Worm (Caenorhabditis elegans) whole organism, early embryonic: ENCODE data around the gene ZK896.5.
"Not testable (repeated sequence)": the region's sequence is repeated elsewhere in the genome, so short reads cannot be mapped to it uniquely, and the experiment has no call there.

ENCODE experiments used
- B0310.2 ChIP-seq: sonication (generic microtip); optimal IDR thresholded peaks from 2 replicates; lab custom pipeline; 2016; ENCODE audit warnings: mild to moderate bottlenecking, missing genetic modification characterization, missing compliant biosample characterization
- F13C5.2 ChIP-seq: sonication (generic microtip); optimal IDR thresholded peaks from 2 replicates; lab custom pipeline; 2017; ENCODE audit warnings: mild to moderate bottlenecking, missing genetic modification characterization, inconsistent platforms, missing compliant biosample characterization
- aly-1 ChIP-seq: sonication (generic microtip); optimal IDR thresholded peaks from 2 replicates; lab custom pipeline; 2016; ENCODE audit warnings: missing genetic modification characterization, missing compliant biosample characterization
- ama-1 ChIP-seq: fragments of 150-350 bp; optimal IDR thresholded peaks from 2 replicates; lab custom pipeline; 2014
- ceh-13 ChIP-seq: fragments of 200-800 bp; sonication (Bioruptor generic); optimal IDR thresholded peaks from 2 replicates; lab custom pipeline; 2018; ENCODE audit warnings: mild to moderate bottlenecking, missing genetic modification characterization, missing compliant biosample characterization
- ceh-36 ChIP-seq: sonication (generic microtip); optimal IDR thresholded peaks from 2 replicates; lab custom pipeline; 2016; ENCODE audit warnings: missing genetic modification characterization, inconsistent platforms, missing compliant biosample characterization
- ets-7 ChIP-seq: sonication (generic microtip); optimal IDR thresholded peaks from 2 replicates; lab custom pipeline; 2016; ENCODE audit warnings: missing genotype, missing genetic modification characterization, missing compliant biosample characterization
- flt-1 ChIP-seq: fragments of 200-800 bp; sonication (Bioruptor generic); IDR thresholded peaks from 2 replicates; pipeline ENCODE4 v1.3.6; 2022; ENCODE audit warnings: missing genetic modification characterization, missing compliant biosample characterization
- hmbx-1 ChIP-seq: sonication (generic microtip); optimal IDR thresholded peaks from 2 replicates; lab custom pipeline; 2016; ENCODE audit warnings: mild to moderate bottlenecking, missing genetic modification characterization, missing compliant biosample characterization
- hmg-4 ChIP-seq: fragments of 200-800 bp; sonication (Bioruptor generic); optimal IDR thresholded peaks from 2 replicates; lab custom pipeline; 2018; ENCODE audit warnings: mild to moderate bottlenecking, missing genetic modification characterization, missing compliant biosample characterization
- hnd-1 ChIP-seq: sonication (generic microtip); optimal IDR thresholded peaks from 2 replicates; lab custom pipeline; 2016; ENCODE audit warnings: missing genetic modification characterization, missing compliant biosample characterization
- pes-1 ChIP-seq: fragments of 200-800 bp; sonication (Bioruptor generic); IDR thresholded peaks from 2 replicates; pipeline ENCODE4 v1.3.6; 2022; ENCODE audit warnings: missing genetic modification reagents, missing genetic modification characterization, missing compliant biosample characterization
- scrt-1 ChIP-seq: fragments of 200-800 bp; sonication (Bioruptor generic); IDR thresholded peaks from 2 replicates; pipeline ENCODE4 v1.3.6; 2022; ENCODE audit warnings: missing genetic modification characterization, missing compliant biosample characterization
- sea-1 ChIP-seq: fragments of 200-800 bp; sonication (Bioruptor generic); conservative IDR thresholded peaks from 2 replicates; pipeline ENCODE4 v1.3.6; 2022; ENCODE audit warnings: missing genetic modification characterization, missing compliant biosample characterization
- tbx-11 ChIP-seq: fragments of 200-800 bp; sonication (Bioruptor generic); IDR thresholded peaks from 2 replicates; pipeline ENCODE4 v1.3.6; 2022; ENCODE audit warnings: missing genetic modification characterization, missing compliant biosample characterization
- tbx-37 ChIP-seq: fragments of 200-800 bp; sonication (Bioruptor generic); conservative IDR thresholded peaks from 2 replicates; pipeline ENCODE4 v1.3.6; 2022; ENCODE audit warnings: missing genetic modification reagents, missing genetic modification characterization, missing compliant biosample characterization
- tra-4 ChIP-seq: sonication (generic microtip); optimal IDR thresholded peaks from 2 replicates; lab custom pipeline; 2017; ENCODE audit warnings: missing genetic modification characterization, missing compliant biosample characterization

ZK896.5 gene

DNA sequence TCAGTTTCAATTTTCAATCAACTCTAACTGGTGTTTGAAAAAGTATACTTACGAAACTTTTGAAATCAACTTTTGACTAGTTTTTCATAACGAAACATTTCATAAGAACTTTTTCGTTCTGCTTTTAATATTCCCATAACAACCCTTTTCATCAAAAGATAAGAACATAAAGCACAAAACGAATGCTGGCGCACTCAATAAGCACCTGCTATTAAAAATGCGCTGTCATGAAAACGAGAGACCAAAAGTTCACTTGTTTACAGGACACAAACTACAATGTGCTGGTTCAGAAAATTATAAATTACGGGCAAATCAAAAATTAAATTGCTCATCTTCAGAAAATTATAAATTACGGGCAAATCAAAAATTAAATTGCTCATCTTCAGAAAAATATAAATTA, 11.6 kb upstream of the ZK896.5 start:
- no peak for TF ChIP-seq ama-1 (lab: Kevin White, UChicago)
- no peak for TF ChIP-seq tbx-11 (GFP tag; lab: Robert Waterston, UW)
- no peak for TF ChIP-seq hmbx-1 (tag; lab: Kevin White, UChicago)

DNA sequence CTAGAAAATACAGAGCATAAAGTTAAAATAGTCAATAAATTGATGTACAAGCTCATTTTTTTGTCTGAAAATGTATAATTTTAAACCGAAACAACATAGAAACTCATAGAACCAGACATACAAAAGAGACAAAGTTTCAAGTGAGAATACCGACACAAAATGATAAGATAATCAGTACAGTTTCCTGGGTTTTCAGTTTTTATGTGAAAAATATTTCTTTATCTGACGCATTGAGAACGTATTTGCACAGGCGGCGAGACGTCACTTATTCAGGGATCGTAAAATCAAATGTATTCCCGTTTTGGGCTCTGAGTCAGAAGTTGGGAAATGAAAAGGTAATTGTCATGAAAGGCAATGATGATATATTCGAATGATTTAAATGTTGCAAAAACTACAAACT, 11.0 kb upstream of the ZK896.5 start, which contains the start of gene K08D8.6:
K08D8.6 (minus strand) TSS at position 64 of the 400 bp plus-strand sequence.
- TF ChIP-seq sea-1 (no peak), tra-4 (tag; lab: Kevin White, UChicago) (no peak), ama-1 (lab: Kevin White, UChicago) (no peak), flt-1 (GFP tag; lab: Robert Waterston, UW) (no peak), tbx-37 (GFP tag; lab: Robert Waterston, UW) (no peak), hmg-4 (GFP tag; lab: Kevin White, UChicago) (no peak), F13C5.2 (tag; lab: Kevin White, UChicago) (no peak), hmbx-1 (tag; lab: Kevin White, UChicago) (no peak), aly-1 (tag; lab: Kevin White, UChicago) (no peak), ceh-36 (tag; lab: Kevin White, UChicago) (no peak), pes-1 (GFP tag; lab: Robert Waterston, UW) (no peak), ceh-13 (GFP tag; lab: Kevin White, UChicago) (no peak), ets-7 (no peak)

DNA sequence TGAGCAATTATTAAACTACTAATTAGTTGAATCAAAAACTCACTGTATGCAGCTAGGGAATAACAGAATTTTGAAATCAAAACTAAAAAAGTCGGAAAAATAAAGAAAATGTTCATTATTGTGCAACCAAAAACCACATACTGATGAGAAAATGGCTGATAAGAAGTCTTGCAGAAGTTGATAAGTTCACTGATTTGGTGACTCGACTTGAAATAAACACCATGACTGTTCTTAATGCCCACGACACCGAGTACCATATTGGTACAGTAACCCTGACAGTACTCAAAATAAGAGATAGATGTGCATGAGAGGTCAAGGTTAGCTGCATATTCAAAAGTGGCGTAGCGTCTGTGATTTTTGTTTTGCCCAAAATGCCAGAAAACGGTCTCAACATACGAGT, 6.6 kb upstream of the ZK896.5 start:
- TF ChIP-seq hmbx-1 (tag; lab: Kevin White, UChicago): no peak
- no peak for TF ChIP-seq B0310.2
- TF ChIP-seq tra-4 (tag; lab: Kevin White, UChicago): no peak
- no peak for TF ChIP-seq sea-1
- TF ChIP-seq ama-1 (lab: Kevin White, UChicago): no peak
- TF ChIP-seq scrt-1: no peak
- TF ChIP-seq pes-1 (GFP tag; lab: Robert Waterston, UW): no peak
- TF ChIP-seq aly-1 (tag; lab: Kevin White, UChicago): no peak
- no peak for TF ChIP-seq ets-7
- TF ChIP-seq hmg-4 (GFP tag; lab: Kevin White, UChicago): no peak
- TF ChIP-seq F13C5.2 (tag; lab: Kevin White, UChicago): no peak
- no peak for TF ChIP-seq flt-1 (GFP tag; lab: Robert Waterston, UW)
- TF ChIP-seq tbx-37 (GFP tag; lab: Robert Waterston, UW): no peak

DNA sequence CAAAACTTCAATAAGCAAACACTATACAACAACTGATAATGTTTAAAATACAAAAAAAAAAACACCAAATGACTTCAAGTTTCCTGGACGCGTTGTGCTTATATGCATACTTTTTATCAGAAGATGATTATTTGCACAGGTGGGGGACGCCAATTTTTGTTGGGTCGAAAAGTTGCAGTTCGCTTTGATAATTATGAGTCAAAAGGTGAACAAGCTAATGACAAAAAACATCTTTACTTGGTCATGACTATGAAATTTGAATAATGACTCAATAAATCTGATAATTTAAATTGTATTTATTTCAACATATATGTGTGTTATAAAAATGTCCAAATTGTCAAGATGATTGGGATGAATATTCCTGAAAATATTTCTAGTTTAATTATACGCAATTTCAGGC, 3.7 kb upstream of the ZK896.5 start, which contains the start of gene ZK896.4:
ZK896.4 (minus strand) TSS at position 101 of the 400 bp plus-strand sequence.
- TF ChIP-seq aly-1 (tag; lab: Kevin White, UChicago): no peak
- no peak for TF ChIP-seq ets-7
- TF ChIP-seq tbx-11 (GFP tag; lab: Robert Waterston, UW): no peak
- no peak for TF ChIP-seq hmbx-1 (tag; lab: Kevin White, UChicago)
- TF ChIP-seq tra-4 (tag; lab: Kevin White, UChicago): no peak
- TF ChIP-seq F13C5.2 (tag; lab: Kevin White, UChicago): no peak
- TF ChIP-seq pes-1 (GFP tag; lab: Robert Waterston, UW): no peak
- no peak for TF ChIP-seq flt-1 (GFP tag; lab: Robert Waterston, UW)
- no peak for TF ChIP-seq hmg-4 (GFP tag; lab: Kevin White, UChicago)
- TF ChIP-seq sea-1: no peak
- TF ChIP-seq ceh-13 (GFP tag; lab: Kevin White, UChicago): no peak
- TF ChIP-seq scrt-1: no peak
- no peak for TF ChIP-seq B0310.2

DNA sequence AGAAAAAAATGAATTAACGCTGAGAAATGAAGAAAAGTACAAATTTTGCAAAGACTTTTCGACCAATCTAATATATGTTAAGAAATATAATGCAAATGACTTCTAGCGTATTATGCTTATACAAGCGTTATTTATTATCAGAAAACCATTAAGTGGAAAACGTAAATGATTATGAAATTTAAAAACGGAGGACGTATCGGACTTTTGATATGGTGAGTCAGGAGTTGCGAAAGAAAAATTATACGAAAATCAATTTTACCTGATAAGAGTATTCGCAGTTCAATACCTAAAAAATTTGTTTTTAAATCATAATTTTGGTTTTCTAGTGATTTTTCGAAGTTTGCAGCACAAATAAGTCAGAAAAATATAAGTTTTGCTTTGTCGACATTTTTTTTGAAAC, 2.9 kb downstream of the ZK896.5 start:
- TF ChIP-seq ama-1 (lab: Kevin White, UChicago): no peak
- no peak for TF ChIP-seq ceh-13 (GFP tag; lab: Kevin White, UChicago)
- no peak for TF ChIP-seq tbx-11 (GFP tag; lab: Robert Waterston, UW)

DNA sequence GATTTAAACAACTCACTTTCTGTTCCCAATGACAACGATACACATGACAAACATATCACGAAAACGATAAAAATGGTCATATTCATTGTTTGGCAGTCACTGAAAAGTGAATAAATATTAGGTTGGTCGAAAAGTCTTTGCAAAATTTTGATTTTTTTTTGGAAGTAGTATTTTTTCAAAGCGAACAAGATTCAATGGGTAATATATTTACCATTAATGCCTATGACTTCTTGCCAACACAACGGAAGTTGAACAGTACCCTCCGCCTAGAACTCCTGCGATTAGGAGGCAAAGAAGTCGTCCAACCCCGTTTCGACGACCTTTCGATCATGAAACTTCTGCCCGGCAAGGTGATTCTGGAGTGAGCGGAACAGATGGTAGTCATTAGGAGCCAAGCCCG, 4.2 kb downstream of the ZK896.5 start, which contains the start of gene ZK896.1:
ZK896.1 (minus strand) TSS at position 101 of the 400 bp plus-strand sequence.
- not testable (repeated sequence) for TF ChIP-seq tbx-37 (GFP tag; lab: Robert Waterston, UW); hmg-4 (GFP tag; lab: Kevin White, UChicago); scrt-1

DNA sequence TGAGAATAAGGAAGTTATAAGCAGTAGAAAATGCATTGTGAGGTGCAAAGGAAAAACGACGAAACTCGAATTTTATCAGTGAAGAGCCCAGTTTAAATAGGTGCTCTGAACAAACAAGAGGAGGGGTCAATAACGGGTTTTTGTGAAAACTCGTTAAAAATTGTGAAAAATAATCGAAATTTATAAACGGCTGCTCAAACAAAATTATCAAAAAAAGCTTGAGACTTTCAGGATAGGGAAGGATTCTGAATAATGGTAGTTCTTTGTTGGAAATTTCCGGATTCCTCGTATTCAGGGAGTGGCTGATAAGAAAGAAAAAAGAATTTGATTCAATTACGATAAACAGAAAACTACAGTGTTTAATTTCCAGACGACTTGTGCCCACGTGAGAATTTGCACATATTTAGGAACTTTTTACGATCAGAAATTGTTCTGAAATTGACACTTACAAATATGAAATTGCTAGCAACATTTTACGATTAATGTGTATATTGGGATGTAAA, 7.9 kb downstream of the ZK896.5 start, which contains the start of gene clec-187:
clec-187 (minus strand) TSS at position 51 of the 503 bp plus-strand sequence.
- TF ChIP-seq ceh-13 (GFP tag; lab: Kevin White, UChicago): no peak
- no peak for TF ChIP-seq ets-7
- no peak for TF ChIP-seq pes-1 (GFP tag; lab: Robert Waterston, UW)
- no peak for TF ChIP-seq tra-4 (tag; lab: Kevin White, UChicago)
- no peak for TF ChIP-seq tbx-11 (GFP tag; lab: Robert Waterston, UW)
- TF ChIP-seq sea-1: no peak
- no peak for TF ChIP-seq hnd-1
- no peak for TF ChIP-seq F13C5.2 (tag; lab: Kevin White, UChicago)
- no peak for TF ChIP-seq flt-1 (GFP tag; lab: Robert Waterston, UW)
- no peak for TF ChIP-seq tbx-37 (GFP tag; lab: Robert Waterston, UW)
- TF ChIP-seq ceh-36 (tag; lab: Kevin White, UChicago): no peak
- TF ChIP-seq hmbx-1 (tag; lab: Kevin White, UChicago): no peak
- TF ChIP-seq ama-1 (lab: Kevin White, UChicago): no peak
- TF ChIP-seq aly-1 (tag; lab: Kevin White, UChicago): no peak
- TF ChIP-seq hmg-4 (GFP tag; lab: Kevin White, UChicago): no peak
- TF ChIP-seq scrt-1: no peak
- no peak for TF ChIP-seq B0310.2

DNA sequence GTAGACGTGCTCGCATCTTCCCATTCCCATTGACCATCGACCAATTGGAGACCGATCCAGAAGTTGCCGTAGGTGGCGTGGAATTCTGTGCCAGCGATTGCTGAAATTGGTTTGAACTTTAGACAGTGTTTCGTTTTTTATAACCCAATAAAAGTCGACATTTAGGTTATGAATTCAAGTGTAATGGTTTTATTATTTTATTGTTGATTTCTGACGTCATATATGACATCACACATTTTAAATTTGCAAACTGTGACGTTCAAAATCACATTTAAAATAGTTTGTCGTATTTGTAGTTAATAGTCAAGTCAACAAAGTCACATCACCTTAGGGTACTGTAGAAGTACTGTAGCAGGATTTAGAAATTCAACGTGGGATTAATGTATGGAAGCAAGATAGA, 9.1 kb downstream of the ZK896.5 start:
- TF ChIP-seq hmg-4 (GFP tag; lab: Kevin White, UChicago): no peak
- TF ChIP-seq ceh-36 (tag; lab: Kevin White, UChicago): no peak
- no peak for TF ChIP-seq tbx-37 (GFP tag; lab: Robert Waterston, UW)
- TF ChIP-seq F13C5.2 (tag; lab: Kevin White, UChicago): no peak
